Worm (Caenorhabditis elegans) whole organism, late embryonic: ENCODE measurements around the gene sup-10.

Experiments
- ama-1 ChIP-seq: fragments of 150-350 bp; optimal IDR thresholded peaks from 2 replicates; lab custom pipeline; 2014
- ceh-14 ChIP-seq: sonication (generic microtip); optimal IDR thresholded peaks from 2 replicates; lab custom pipeline; 2016; ENCODE audit warnings: missing genotype, missing genetic modification characterization, missing compliant biosample characterization
- ceh-18 ChIP-seq: sonication (generic microtip); optimal IDR thresholded peaks from 2 replicates; lab custom pipeline; 2016; ENCODE audit warnings: missing genetic modification characterization, missing compliant biosample characterization
- elt-4 ChIP-seq: sonication (generic microtip); optimal IDR thresholded peaks from 2 replicates; lab custom pipeline; 2016; ENCODE audit warnings: missing genetic modification characterization, missing compliant biosample characterization
- hlh-30 ChIP-seq: sonication (generic microtip); optimal IDR thresholded peaks from 2 replicates; lab custom pipeline; 2017; ENCODE audit warnings: antibody characterized with exemption, missing genetic modification characterization, missing compliant biosample characterization; ENCODE audit not compliant: insufficient read depth
- lin-11 ChIP-seq: fragments of 200-800 bp; sonication (Bioruptor generic); optimal IDR thresholded peaks from 2 replicates; lab custom pipeline; 2018; ENCODE audit warnings: mild to moderate bottlenecking, missing genetic modification characterization, missing compliant biosample characterization
- nhr-11 ChIP-seq: fragments of 150-350 bp; optimal IDR thresholded peaks from 2 replicates; lab custom pipeline; 2014; ENCODE audit warnings: missing biosample characterization, missing genetic modification characterization
- pha-4 ChIP-seq: fragments of 150-350 bp; optimal IDR thresholded peaks from 2 replicates; lab custom pipeline; 2018; ENCODE audit warnings: missing biosample characterization, missing genetic modification reagents, missing genetic modification characterization

ce11 chrX:17515207-17515902, 12.8 kb upstream of the sup-10 start:
- TF ChIP-seq elt-4 (tag; lab: Kevin White, UChicago), result no peak
- TF ChIP-seq nhr-11 (tag; lab: Kevin White, UChicago), result no peak
- TF ChIP-seq ama-1 (lab: Kevin White, UChicago), result no peak
- TF ChIP-seq ceh-18, result no peak
- no peak for TF ChIP-seq hlh-30 (tag; lab: Kevin White, UChicago)
- TF ChIP-seq pha-4, result no peak
- TF ChIP-seq ceh-14 (tag; lab: Kevin White, UChicago), result no peak
- TF ChIP-seq lin-11 (tag; lab: Kevin White, UChicago), result no peak
